Fruit fly (Drosophila melanogaster): ENCODE measurements around the gene Crag.

Gene Crag

dm6 chrX:8588607-8589171, 3.1 kb upstream of the Crag start, which contains the start of gene CG12081 (continued):
- peak; percentile 89 for TF ChIP-seq BEAF-32 (GFP tag; optimal IDR thresholded peaks at IDR 0.05)
- peak; percentile 31 for TF ChIP-seq CG2712 (tag; optimal IDR thresholded peaks at IDR 0.05)
- TF ChIP-seq TFAM (GFP tag; optimal IDR thresholded peaks at IDR 0.05) = no peak
- TF ChIP-seq bbx (GFP tag; IDR thresholded peaks at IDR 0.05; ENCODE audit: partially characterized antibody) = peak; percentile 91
- peak; percentile 92 for TF ChIP-seq Opbp (GFP tag; IDR thresholded peaks at IDR 0.05; ENCODE audit: partially characterized antibody)
- no peak for TF ChIP-seq fru (optimal IDR thresholded peaks at IDR 0.05)
- TF ChIP-seq HLH3B (GFP tag; IDR thresholded peaks at IDR 0.05) = no peak
- peak; percentile 96 for TF ChIP-seq pfk (GFP tag; optimal IDR thresholded peaks at IDR 0.05)
- TF ChIP-seq psq (GFP tag; optimal IDR thresholded peaks at IDR 0.05) = no peak
- no peak for TF ChIP-seq ATbp (GFP tag; optimal IDR thresholded peaks at IDR 0.05)
- TF ChIP-seq Blimp-1 (GFP tag; optimal IDR thresholded peaks at IDR 0.05) = no peak
- TF ChIP-seq CG7963 (GFP tag; IDR thresholded peaks at IDR 0.05; ENCODE audit: partially characterized antibody) = peak; percentile 87
- TF ChIP-seq CG16779 (GFP tag; IDR thresholded peaks at IDR 0.05) = no peak
- peak; percentile 63 for TF ChIP-seq CG4617 (GFP tag; optimal IDR thresholded peaks at IDR 0.05; ENCODE audit: borderline replicate concordance)
- no peak for TF ChIP-seq CG10543 (GFP tag; optimal IDR thresholded peaks at IDR 0.05)
- peak; percentile 33 for TF ChIP-seq cg (GFP tag; optimal IDR thresholded peaks at IDR 0.05)
- no peak for TF ChIP-seq CG4820 (GFP tag; optimal IDR thresholded peaks at IDR 0.05)
- TF ChIP-seq CG13775 (GFP tag; optimal IDR thresholded peaks at IDR 0.05) = no peak
- TF ChIP-seq CG14667 (GFP tag; IDR thresholded peaks at IDR 0.05) = no peak
- TF ChIP-seq CG12769 (tag; optimal IDR thresholded peaks at IDR 0.05) = no peak
- no peak for TF ChIP-seq ham (GFP tag; IDR thresholded peaks at IDR 0.05)
- TF ChIP-seq CG30020 (tag; optimal IDR thresholded peaks at IDR 0.05) = peak; percentile 91
- TF ChIP-seq E2f2 (GFP tag; IDR thresholded peaks at IDR 0.05) = peak; percentile 75
- TF ChIP-seq Lpt (GFP tag; optimal IDR thresholded peaks at IDR 0.05) = no peak
- no peak for TF ChIP-seq CG10147 (GFP tag; optimal IDR thresholded peaks at IDR 0.05)
- peak; percentile 75 for TF ChIP-seq Ets97D (GFP tag; optimal IDR thresholded peaks at IDR 0.05)
- no peak for TF ChIP-seq dm (GFP tag; optimal IDR thresholded peaks at IDR 0.05)
- peak; percentile 80 for TF ChIP-seq pzg (GFP tag; optimal IDR thresholded peaks at IDR 0.05)
- no peak for TF ChIP-seq lov (optimal IDR thresholded peaks at IDR 0.05)
- no peak for TF ChIP-seq lov (GFP tag; IDR thresholded peaks at IDR 0.05)
- no peak for TF ChIP-seq NFAT (GFP tag; IDR thresholded peaks at IDR 0.05)
- no peak for TF ChIP-seq CG10366 (GFP tag; IDR thresholded peaks at IDR 0.05)
- TF ChIP-seq CG11723 (GFP tag; optimal IDR thresholded peaks at IDR 0.05) = no peak
- no peak for TF ChIP-seq fd96Cb (tag; optimal IDR thresholded peaks at IDR 0.05)
- no peak for TF ChIP-seq Atf-2 (GFP tag; optimal IDR thresholded peaks at IDR 0.05)
- peak; percentile 55; the same call in 1 of the 2 replicates for TF ChIP-seq sob (GFP tag; IDR thresholded peaks at IDR 0.05)
- no peak for TF ChIP-seq sima (GFP tag; optimal IDR thresholded peaks at IDR 0.05)
- TF ChIP-seq sr (GFP tag; IDR thresholded peaks at IDR 0.05) = no peak
- TF ChIP-seq CG10654 (GFP tag; optimal IDR thresholded peaks at IDR 0.05) = no peak
- no peak for TF ChIP-seq CG9437 (GFP tag; optimal IDR thresholded peaks at IDR 0.05)
- TF ChIP-seq pros (GFP tag; optimal IDR thresholded peaks at IDR 0.05) = no peak
- TF ChIP-seq CG4404 (GFP tag; IDR thresholded peaks at IDR 0.05) = no peak
- TF ChIP-seq gsb-n (tag; optimal IDR thresholded peaks at IDR 0.05) = no peak
- no peak for TF ChIP-seq CG17385 (GFP tag; optimal IDR thresholded peaks at IDR 0.05)
- TF ChIP-seq D19B (GFP tag; optimal IDR thresholded peaks at IDR 0.05) = no peak
- TF ChIP-seq klu (GFP tag; IDR thresholded peaks at IDR 0.05) = no peak
- no peak for TF ChIP-seq CG12219 (GFP tag; optimal IDR thresholded peaks at IDR 0.05)
- TF ChIP-seq zfh2 (GFP tag; optimal IDR thresholded peaks at IDR 0.05) = no peak
- TF ChIP-seq CG6765 (GFP tag; optimal IDR thresholded peaks at IDR 0.05) = no peak
- peak; percentile 94 for TF ChIP-seq CG7357 (GFP tag; IDR thresholded peaks at IDR 0.05)
- peak; percentile 37 for TF ChIP-seq sug (tag; optimal IDR thresholded peaks at IDR 0.05)

Measured in whole organism, embryonic.